Fruit fly (Drosophila melanogaster): ENCODE data around the gene CG10428.

The CG10428 gene

dm6 chr2L:18995660-18996417, 47.2 kb downstream of the CG10428 start, which contains the start of gene CG10650 (continued):
- TF ChIP-seq bab2 (GFP tag; optimal IDR thresholded peaks at IDR 0.05) (no peak), Bdp1 (GFP tag; optimal IDR thresholded peaks at IDR 0.05) (no peak), Spps (tag; optimal IDR thresholded peaks at IDR 0.05) (no peak), PHDP (tag; optimal IDR thresholded peaks at IDR 0.05) (no peak), CG9727 (GFP tag; optimal IDR thresholded peaks at IDR 0.05) (no peak), CG12299 (tag; optimal IDR thresholded peaks at IDR 0.05) (no peak), Pdp1 (GFP tag; optimal IDR thresholded peaks at IDR 0.05) (peak in 1 of 2 experiments; percentile 34), sqz (GFP tag; optimal IDR thresholded peaks at IDR 0.05) (peak; percentile 61), CG2116 (GFP tag; optimal IDR thresholded peaks at IDR 0.05) (no peak), CkIIα-i1 (GFP tag; IDR thresholded peaks at IDR 0.05) (no peak), CG12391 (tag; optimal IDR thresholded peaks at IDR 0.05) (no peak), CG2199 (GFP tag; IDR thresholded peaks at IDR 0.05) (0 out of 3 replicates have a peak, but pooled peaks have one; percentile 34), cg (GFP tag; optimal IDR thresholded peaks at IDR 0.05) (peak; percentile 67), CG10543 (GFP tag; optimal IDR thresholded peaks at IDR 0.05) (peak; percentile 64), tna (GFP tag; IDR thresholded peaks at IDR 0.05; ENCODE audit: partially characterized antibody) (no peak), tgo (GFP tag; IDR thresholded peaks at IDR 0.05) (no peak), Antp (GFP tag; optimal IDR thresholded peaks at IDR 0.05) (no peak), CG11456 (GFP tag; IDR thresholded peaks at IDR 0.05) (no peak), sd (tag; optimal IDR thresholded peaks at IDR 0.05) (no peak), zfh1 (GFP tag; IDR thresholded peaks at IDR 0.05) (no peak), CG34376 (GFP tag; optimal IDR thresholded peaks at IDR 0.05) (peak; percentile 17), lbe (GFP tag; optimal IDR thresholded peaks at IDR 0.05) (no peak), Hr78 (GFP tag; optimal IDR thresholded peaks at IDR 0.05) (peak in 1 of 2 experiments; percentile 15), tup (GFP tag; optimal IDR thresholded peaks at IDR 0.05) (no peak), CG17802 (tag; optimal IDR thresholded peaks at IDR 0.05) (no peak), CG6765 (GFP tag; optimal IDR thresholded peaks at IDR 0.05) (no peak), Hey (tag; optimal IDR thresholded peaks at IDR 0.05) (peak; percentile 36), CG16863 (GFP tag; optimal IDR thresholded peaks at IDR 0.05) (no peak), CG8478 (optimal IDR thresholded peaks at IDR 0.05) (no peak)

dm6 chr2L:18997148-18997547, 48.5 kb downstream of the CG10428 start, which contains the start of gene CG31792:
Gene CG31792, plus strand, starts transcription at chr2L:18997448.
- TF ChIP-seq Hr39 (optimal IDR thresholded peaks at IDR 0.05) (no peak), CG3847 (GFP tag; IDR thresholded peaks at IDR 0.05) (no peak), peb (GFP tag; IDR thresholded peaks at IDR 0.05) (no peak), exex (tag; optimal IDR thresholded peaks at IDR 0.05) (peak; percentile 48), sd (tag; optimal IDR thresholded peaks at IDR 0.05) (peak; percentile 4), CG43689 (GFP tag; IDR thresholded peaks at IDR 0.05) (no peak), nerfin-2 (GFP tag; IDR thresholded peaks at IDR 0.05; ENCODE audit: partially characterized antibody) (no peak), CG2678 (tag; optimal IDR thresholded peaks at IDR 0.05) (peak; percentile 3), gem (tag; optimal IDR thresholded peaks at IDR 0.05) (no peak), CG15269 (tag; optimal IDR thresholded peaks at IDR 0.05) (peak; percentile 18), CG34376 (GFP tag; optimal IDR thresholded peaks at IDR 0.05) (peak; percentile 12), YL-1 (GFP tag; optimal IDR thresholded peaks at IDR 0.05) (no peak)
